Fruit fly (Drosophila melanogaster): ENCODE data around the gene chas.

The chas gene

dm6 chrX:17651998-17652738 lies 46.4 kb downstream of the chas start, which contains the start of gene RhoGAPp190 (continued):
- no peak for TF ChIP-seq lov (optimal IDR thresholded peaks at IDR 0.05)
- TF ChIP-seq lov (GFP tag; IDR thresholded peaks at IDR 0.05): no peak
- no peak for TF ChIP-seq CG34376 (GFP tag; optimal IDR thresholded peaks at IDR 0.05)
- TF ChIP-seq row (GFP tag; IDR thresholded peaks at IDR 0.05): 0 out of 3 replicates have a peak, but pooled peaks have one; percentile 9
- peak; percentile 58; the same call in 1 of the 2 replicates for TF ChIP-seq sob (GFP tag; IDR thresholded peaks at IDR 0.05)
- TF ChIP-seq CG10565 (GFP tag; optimal IDR thresholded peaks at IDR 0.05): no peak
- TF ChIP-seq CG2129 (GFP tag; IDR thresholded peaks at IDR 0.05; ENCODE audit: partially characterized antibody): peak; percentile 49; the same call in 1 of the 2 replicates
- no peak for TF ChIP-seq Meics (GFP tag; optimal IDR thresholded peaks at IDR 0.05)
- no peak for TF ChIP-seq aop (GFP tag; IDR thresholded peaks at IDR 0.05)
- TF ChIP-seq TFAM (GFP tag; optimal IDR thresholded peaks at IDR 0.05): no peak
- peak; percentile 90 to 92 for TF ChIP-seq Trl (optimal IDR thresholded peaks at IDR 0.05)
- TF ChIP-seq Trl (GFP tag; optimal IDR thresholded peaks at IDR 0.05): no peak
- no peak for TF ChIP-seq B-H1 (GFP tag; IDR thresholded peaks at IDR 0.05)
- no peak for TF ChIP-seq CG10431 (GFP tag; optimal IDR thresholded peaks at IDR 0.05)
- TF ChIP-seq CG13624 (GFP tag; optimal IDR thresholded peaks at IDR 0.05): peak; percentile 74
- no peak for TF ChIP-seq CG4282 (GFP tag; optimal IDR thresholded peaks at IDR 0.05)
- TF ChIP-seq Myb (GFP tag; optimal IDR thresholded peaks at IDR 0.05): no peak
- TF ChIP-seq CG10274 (GFP tag; optimal IDR thresholded peaks at IDR 0.05): no peak
- no peak for TF ChIP-seq CG17612 (GFP tag; IDR thresholded peaks at IDR 0.05)
- TF ChIP-seq vfl (GFP tag; optimal IDR thresholded peaks at IDR 0.05): peak; percentile 3
- no peak for TF ChIP-seq fd96Cb (tag; optimal IDR thresholded peaks at IDR 0.05)
- no peak for TF ChIP-seq Dip2 (GFP tag; IDR thresholded peaks at IDR 0.05)
- no peak for TF ChIP-seq CG6689 (GFP tag; IDR thresholded peaks at IDR 0.05)
- no peak for TF ChIP-seq slou (GFP tag; optimal IDR thresholded peaks at IDR 0.05)
- no peak for TF ChIP-seq CTCF (GFP tag; optimal IDR thresholded peaks at IDR 0.05)
- no peak for TF ChIP-seq croc (GFP tag; conservative IDR thresholded peaks at IDR 0.05)
- no peak for TF ChIP-seq CG9727 (GFP tag; optimal IDR thresholded peaks at IDR 0.05)
- TF ChIP-seq cwo (GFP tag; optimal IDR thresholded peaks at IDR 0.05): no peak
- TF ChIP-seq CG15073 (GFP tag; optimal IDR thresholded peaks at IDR 0.05): no peak
- peak; percentile 86 for TF ChIP-seq CG16813 (GFP tag; IDR thresholded peaks at IDR 0.05; ENCODE audit: partially characterized antibody)
- TF ChIP-seq pfk (GFP tag; optimal IDR thresholded peaks at IDR 0.05): no peak
- no peak for TF ChIP-seq ssp (GFP tag; IDR thresholded peaks at IDR 0.05)
- no peak for TF ChIP-seq CG8281 (tag; optimal IDR thresholded peaks at IDR 0.05)
- TF ChIP-seq fru (optimal IDR thresholded peaks at IDR 0.05): no peak
- TF ChIP-seq prd (optimal IDR thresholded peaks at IDR 0.05): no peak
- TF ChIP-seq prd (GFP tag; IDR thresholded peaks at IDR 0.05): no peak
- no peak for TF ChIP-seq CG6854 (GFP tag; optimal IDR thresholded peaks at IDR 0.05)
- no peak for TF ChIP-seq CG1529 (GFP tag; optimal IDR thresholded peaks at IDR 0.05)
- TF ChIP-seq Dref (GFP tag; IDR thresholded peaks at IDR 0.05): peak; percentile 99
- no peak for TF ChIP-seq Poxn (GFP tag; IDR thresholded peaks at IDR 0.05)
- no peak for TF ChIP-seq CG12236 (GFP tag; optimal IDR thresholded peaks at IDR 0.05)
- TF ChIP-seq tio (GFP tag; optimal IDR thresholded peaks at IDR 0.05): no peak
- peak; percentile 17 for TF ChIP-seq dm (GFP tag; optimal IDR thresholded peaks at IDR 0.05)
- TF ChIP-seq Atf3 (GFP tag; optimal IDR thresholded peaks at IDR 0.05): no peak
- peak; percentile 43 for TF ChIP-seq phol (tag; optimal IDR thresholded peaks at IDR 0.05)
- TF ChIP-seq Mad (GFP tag; optimal IDR thresholded peaks at IDR 0.05): no peak
- TF ChIP-seq dysf (GFP tag; IDR thresholded peaks at IDR 0.05): no peak
- no peak for TF ChIP-seq Kr (GFP tag; optimal IDR thresholded peaks at IDR 0.05)
- TF ChIP-seq bcd (GFP tag; optimal IDR thresholded peaks at IDR 0.05): no peak
- TF ChIP-seq ato (GFP tag; IDR thresholded peaks at IDR 0.05; ENCODE audit: partially characterized antibody): peak; percentile 97
- TF ChIP-seq twi (tag; optimal IDR thresholded peaks at IDR 0.05): no peak
- no peak for TF ChIP-seq h (optimal IDR thresholded peaks at IDR 0.05)
- TF ChIP-seq CG32767 (GFP tag; IDR thresholded peaks at IDR 0.05): no peak

All from whole organism, embryonic.